Worm (Caenorhabditis elegans): ENCODE results near the gene npr-19.

Gene npr-19

ce11 chrX:735572-735971, at the start of gene npr-19:
Gene npr-19, minus strand, starts transcription at chrX:735672.
- TF ChIP-seq ceh-100 (GFP tag; IDR thresholded peaks at IDR 0.05) (no peak), attf-5 (GFP tag; optimal IDR thresholded peaks at IDR 0.05) (no peak), C17E4.6 (GFP tag; IDR thresholded peaks at IDR 0.05) (no peak), akir-1 (GFP tag; optimal IDR thresholded peaks at IDR 0.05) (no peak), repo-1 (tag; optimal IDR thresholded peaks at IDR 0.05) (no peak), ztf-25 (GFP tag; IDR thresholded peaks at IDR 0.05) (no peak), hlh-26 (GFP tag; conservative IDR thresholded peaks at IDR 0.05) (no peak), snpc-1.3 (tag; optimal IDR thresholded peaks at IDR 0.05; ENCODE audit: insufficient read depth) (no peak), sdz-38 (tag; optimal IDR thresholded peaks at IDR 0.05) (no peak), unc-130 (GFP tag; optimal IDR thresholded peaks at IDR 0.05) (no peak), F49E8.2 (tag; optimal IDR thresholded peaks at IDR 0.05; ENCODE audit: insufficient read depth) (no peak), B0336.3 (GFP tag; IDR thresholded peaks at IDR 0.05) (no peak), nhr-90 (tag; optimal IDR thresholded peaks at IDR 0.05) (no peak), lir-1 (GFP tag; conservative IDR thresholded peaks at IDR 0.05) (no peak), dpff-1 (tag; optimal IDR thresholded peaks at IDR 0.05) (no peak), madf-6 (GFP tag; IDR thresholded peaks at IDR 0.05) (no peak), Y53F4B.3 (GFP tag; IDR thresholded peaks at IDR 0.05) (no peak), F57A8.1 (GFP tag; optimal IDR thresholded peaks at IDR 0.05) (no peak), ceh-79 (tag; optimal IDR thresholded peaks at IDR 0.05) (no peak), F23B12.7 (tag; optimal IDR thresholded peaks at IDR 0.05; ENCODE audit: insufficient read depth) (no peak)

DNA sequence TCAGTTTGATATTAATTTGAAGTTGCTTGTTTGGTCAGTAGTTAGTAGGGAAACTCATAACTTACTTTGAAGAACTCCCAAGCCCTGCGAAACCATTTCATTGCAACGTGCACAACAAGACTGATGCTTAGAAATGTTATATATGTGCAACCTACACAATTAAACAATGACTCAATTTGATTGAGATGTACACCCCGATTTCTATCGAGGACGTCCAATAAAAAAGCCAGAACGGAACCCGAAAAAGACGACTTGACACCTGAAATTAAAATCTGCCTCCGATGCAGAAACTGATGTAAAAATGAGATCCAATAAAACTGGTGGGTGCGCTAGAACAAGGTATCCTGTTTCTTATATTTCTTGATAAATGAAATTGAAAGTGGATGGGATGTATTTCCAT, 49.4 kb upstream of the npr-19 start, which contains the start of gene T04G9.6:
TSS of gene T04G9.6 (minus strand) at position 101 of the 400 bp plus-strand sequence.
- no peak for TF ChIP-seq bed-2 (GFP tag; IDR thresholded peaks at IDR 0.05)
- TF ChIP-seq ama-1 (optimal IDR thresholded peaks at IDR 0.05), result no peak
- TF ChIP-seq ama-1 (GFP tag; optimal IDR thresholded peaks at IDR 0.05), result no peak
- TF ChIP-seq F49E8.2 (tag; optimal IDR thresholded peaks at IDR 0.05; ENCODE audit: insufficient read depth), result no peak
- TF ChIP-seq ztf-26 (tag; optimal IDR thresholded peaks at IDR 0.05), result no peak
- no peak for TF ChIP-seq fkh-3 (tag; optimal IDR thresholded peaks at IDR 0.05)
- TF ChIP-seq chd-7 (tag; optimal IDR thresholded peaks at IDR 0.05), result no peak
- no peak for TF ChIP-seq pbrm-1 (GFP tag; IDR thresholded peaks at IDR 0.05)
- no peak for TF ChIP-seq B0336.3 (GFP tag; IDR thresholded peaks at IDR 0.05)

DNA sequence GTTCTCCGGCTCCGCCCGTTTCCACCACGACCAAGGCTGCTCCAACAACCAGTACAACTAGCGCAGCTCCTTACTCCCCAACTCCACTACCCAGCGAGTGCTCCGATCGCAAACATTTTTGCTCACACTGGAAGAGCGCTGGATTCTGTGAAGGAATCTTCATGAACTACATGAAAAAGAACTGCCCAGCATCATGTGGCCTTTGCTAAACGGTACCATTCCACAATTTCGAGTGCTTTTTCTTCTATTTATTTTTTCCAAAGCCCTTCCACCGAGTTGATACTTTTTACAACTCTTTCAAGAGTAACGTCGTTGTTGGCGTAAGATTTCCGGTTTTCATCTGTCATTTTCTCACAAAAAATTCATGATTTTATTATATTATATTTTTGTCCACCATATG, 44.6 kb upstream of the npr-19 start:
- TF ChIP-seq mxl-1 (tag; optimal IDR thresholded peaks at IDR 0.05) (no peak), tbx-9 (tag; optimal IDR thresholded peaks at IDR 0.05; ENCODE audit: borderline replicate concordance) (no peak), madf-10 (tag; optimal IDR thresholded peaks at IDR 0.05) (no peak), attf-3 (GFP tag; conservative IDR thresholded peaks at IDR 0.05) (no peak), B0019.2 (GFP tag; conservative IDR thresholded peaks at IDR 0.05) (no peak), aptf-3 (GFP tag; IDR thresholded peaks at IDR 0.05) (no peak), gei-17 (GFP tag; optimal IDR thresholded peaks at IDR 0.05) (no peak), sdz-38 (tag; optimal IDR thresholded peaks at IDR 0.05) (no peak), rec-8 (tag; optimal IDR thresholded peaks at IDR 0.05) (no peak), let-526 (GFP tag; IDR thresholded peaks at IDR 0.05) (no peak), attf-5 (GFP tag; optimal IDR thresholded peaks at IDR 0.05) (no peak), bed-2 (GFP tag; IDR thresholded peaks at IDR 0.05) (no peak), ceh-40 (GFP tag; IDR thresholded peaks at IDR 0.05) (no peak), akir-1 (GFP tag; optimal IDR thresholded peaks at IDR 0.05) (no peak), F39B2.1 (GFP tag; IDR thresholded peaks at IDR 0.05) (no peak)
